Worm (Caenorhabditis elegans) whole organism, mixed stage, embryonic: ENCODE data around the gene F28C6.9.

Experiments used
- M03D4.4 ChIP-seq: sonication (generic microtip); optimal IDR thresholded peaks from 2 replicates; lab custom pipeline; 2017; ENCODE audit warnings: mild to moderate bottlenecking, missing genetic modification characterization, missing compliant biosample characterization
- bed-3 ChIP-seq: fragments of 200-800 bp; sonication (Bioruptor generic); optimal IDR thresholded peaks from 3 replicates; lab custom pipeline; 2018; ENCODE audit warnings: mild to moderate bottlenecking, missing genetic modification characterization, moderate library complexity, missing compliant biosample characterization
- blmp-1 ChIP-seq: fragments of 150-350 bp; optimal IDR thresholded peaks from 2 replicates; lab custom pipeline; 2014; ENCODE audit warnings: missing biosample characterization, missing genetic modification characterization
- ceh-39 ChIP-seq: fragments of 150-350 bp; optimal IDR thresholded peaks from 2 replicates; lab custom pipeline; 2014; ENCODE audit warnings: missing biosample characterization, missing genetic modification characterization
- ceh-83 ChIP-seq: fragments of 200-800 bp; sonication (Bioruptor generic); optimal IDR thresholded peaks from 2 replicates; lab custom pipeline; 2018; ENCODE audit warnings: mild to moderate bottlenecking, missing genetic modification characterization, missing compliant biosample characterization
- ces-1 ChIP-seq: fragments of 150-350 bp; optimal IDR thresholded peaks from 2 replicates; lab custom pipeline; 2014; ENCODE audit warnings: missing biosample characterization, missing genetic modification reagents, missing genetic modification characterization
- cnd-1 ChIP-seq: fragments of 200-800 bp; sonication (Bioruptor generic); optimal IDR thresholded peaks from 2 replicates; lab custom pipeline; 2018; ENCODE audit warnings: mild to moderate bottlenecking, missing genetic modification characterization, missing compliant biosample characterization
- drap-1 ChIP-seq: fragments of 200-800 bp; sonication (Bioruptor generic); optimal IDR thresholded peaks from 3 replicates; lab custom pipeline; 2018; ENCODE audit warnings: mild to moderate bottlenecking, missing genetic modification characterization, missing compliant biosample characterization
- elt-1 ChIP-seq: sonication (generic microtip); optimal IDR thresholded peaks from 2 replicates; lab custom pipeline; 2017; ENCODE audit warnings: missing genetic modification characterization, mild to moderate bottlenecking, missing compliant biosample characterization, antibody characterized with exemption, moderate library complexity, borderline replicate concordance; ENCODE audit not compliant: insufficient read depth
- elt-3 ChIP-seq: fragments of 150-350 bp; optimal IDR thresholded peaks from 2 replicates; lab custom pipeline; 2014; ENCODE audit warnings: missing biosample characterization, missing genetic modification characterization
- flh-1 ChIP-seq: fragments of 200-800 bp; sonication (Bioruptor generic); optimal IDR thresholded peaks from 2 replicates; lab custom pipeline; 2018; ENCODE audit warnings: mild to moderate bottlenecking, missing genetic modification characterization, moderate library complexity, missing compliant biosample characterization
- ham-2 ChIP-seq: fragments of 200-800 bp; sonication (Bioruptor generic); optimal IDR thresholded peaks from 2 replicates; lab custom pipeline; 2018; ENCODE audit warnings: mild to moderate bottlenecking, missing genetic modification characterization, missing compliant biosample characterization
- hlh-1 ChIP-seq: fragments of 150-350 bp; optimal IDR thresholded peaks from 2 replicates; lab custom pipeline; 2014; ENCODE audit warnings: missing biosample characterization, missing genetic modification reagents, missing genetic modification characterization
- lin-13 ChIP-seq: fragments of 150-350 bp; optimal IDR thresholded peaks from 2 replicates; lab custom pipeline; 2014; ENCODE audit warnings: missing biosample characterization, missing genetic modification characterization
- lin-32 ChIP-seq: fragments of 200-800 bp; sonication (Bioruptor generic); optimal IDR thresholded peaks from 2 replicates; lab custom pipeline; 2018; ENCODE audit warnings: mild to moderate bottlenecking, missing genetic modification characterization, missing compliant biosample characterization
- lsy-2 ChIP-seq: fragments of 150-350 bp; optimal IDR thresholded peaks from 2 replicates; lab custom pipeline; 2014; ENCODE audit warnings: missing biosample characterization, missing genetic modification characterization
- mab-5 ChIP-seq: fragments of 150-350 bp; optimal IDR thresholded peaks from 2 replicates; lab custom pipeline; 2014; ENCODE audit warnings: missing biosample characterization, missing genetic modification characterization
- mep-1 ChIP-seq: fragments of 150-350 bp; optimal IDR thresholded peaks from 2 replicates; lab custom pipeline; 2017; ENCODE audit warnings: missing biosample characterization, missing genetic modification reagents, missing genetic modification characterization, inconsistent platforms
- mls-2 ChIP-seq: sonication (generic microtip); optimal IDR thresholded peaks from 2 replicates; lab custom pipeline; 2016; ENCODE audit warnings: mild to moderate bottlenecking, missing genetic modification characterization, moderate library complexity, missing compliant biosample characterization
- nhr-12 ChIP-seq: fragments of 150-350 bp; optimal IDR thresholded peaks from 2 replicates; lab custom pipeline; 2014; ENCODE audit warnings: missing biosample characterization, missing genetic modification characterization
- nhr-2 ChIP-seq: fragments of 150-350 bp; optimal IDR thresholded peaks from 2 replicates; lab custom pipeline; 2014; ENCODE audit warnings: missing biosample characterization, missing genetic modification characterization
- nhr-237 ChIP-seq: fragments of 150-350 bp; optimal IDR thresholded peaks from 2 replicates; lab custom pipeline; 2014; ENCODE audit warnings: missing biosample characterization, missing genetic modification characterization
- nhr-28 ChIP-seq: fragments of 150-350 bp; optimal IDR thresholded peaks from 2 replicates; lab custom pipeline; 2014; ENCODE audit warnings: missing biosample characterization, missing genetic modification characterization
- nhr-76 ChIP-seq: sonication (generic microtip); optimal IDR thresholded peaks from 2 replicates; lab custom pipeline; 2017; ENCODE audit warnings: missing biosample characterization, missing genetic modification characterization
- pha-4 ChIP-seq: fragments of 150-350 bp; optimal IDR thresholded peaks from 2 replicates; lab custom pipeline; 2018; ENCODE audit warnings: missing biosample characterization, missing genetic modification reagents, missing genetic modification characterization
- sem-2 ChIP-seq: fragments of 200-800 bp; sonication (Bioruptor generic); optimal IDR thresholded peaks from 2 replicates; lab custom pipeline; 2018; ENCODE audit warnings: mild to moderate bottlenecking, missing genetic modification characterization, missing compliant biosample characterization
- snpc-4 ChIP-seq: fragments of 150-350 bp; optimal IDR thresholded peaks from 2 replicates; lab custom pipeline; 2014; ENCODE audit warnings: missing biosample characterization, missing genetic modification characterization
- sptf-1 ChIP-seq: sonication (generic microtip); optimal IDR thresholded peaks from 2 replicates; lab custom pipeline; 2017; ENCODE audit warnings: mild to moderate bottlenecking, missing genetic modification characterization, moderate library complexity, missing compliant biosample characterization
- tbx-8 ChIP-seq: fragments of 200-800 bp; sonication (Bioruptor generic); optimal IDR thresholded peaks from 2 replicates; lab custom pipeline; 2018; ENCODE audit warnings: mild to moderate bottlenecking, missing genetic modification characterization, moderate library complexity, missing compliant biosample characterization
- unc-120 ChIP-seq: sonication (generic microtip); optimal IDR thresholded peaks from 2 replicates; lab custom pipeline; 2017; ENCODE audit warnings: missing genetic modification characterization, missing compliant biosample characterization; ENCODE audit not compliant: poor library complexity, severe bottlenecking
- unc-39 ChIP-seq: fragments of 150-350 bp; optimal IDR thresholded peaks from 2 replicates; lab custom pipeline; 2014; ENCODE audit warnings: missing biosample characterization, missing genetic modification characterization
- unc-62 ChIP-seq: fragments of 150-350 bp; optimal IDR thresholded peaks from 2 replicates; lab custom pipeline; 2014; ENCODE audit warnings: missing biosample characterization, missing genetic modification reagents, missing genetic modification characterization
- zip-8 ChIP-seq: fragments of 150-350 bp; optimal IDR thresholded peaks from 2 replicates; lab custom pipeline; 2014; ENCODE audit warnings: missing biosample characterization, missing genetic modification characterization
- ztf-11 ChIP-seq: fragments of 150-350 bp; optimal IDR thresholded peaks from 2 replicates; lab custom pipeline; 2014; ENCODE audit warnings: missing biosample characterization, missing genetic modification characterization

The F28C6.9 gene

DNA sequence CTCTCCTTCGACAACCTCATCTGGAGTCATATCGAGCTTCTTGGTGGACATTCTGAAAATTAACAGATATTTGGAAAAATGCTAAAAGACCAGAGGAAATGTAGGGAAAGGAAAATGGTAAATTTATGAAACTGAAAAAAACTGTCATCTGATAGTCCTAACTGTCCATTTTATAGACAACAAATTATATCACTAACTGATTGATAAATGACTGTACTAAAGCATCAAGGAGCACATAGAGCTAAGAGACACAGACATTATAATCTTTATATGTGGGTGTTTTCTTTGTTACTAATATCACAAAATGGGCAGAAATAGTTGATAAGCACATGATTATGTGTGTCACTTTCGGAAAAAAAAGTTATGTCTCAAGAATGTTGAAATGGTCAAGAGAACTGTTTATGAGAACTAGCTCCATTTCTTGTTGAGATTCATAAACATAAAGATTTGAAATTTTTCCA, 43.1 kb downstream of the F28C6.9 start, which contains the start of gene F54C9.3:
TSS of gene F54C9.3 (minus strand) at position 51 of the 461 bp plus-strand sequence.
- TF ChIP-seq mls-2 (tag; lab: Kevin White, UChicago) (no peak), ztf-11 (tag; lab: Kevin White, UChicago) (no peak), unc-62 (no peak), lin-13 (tag; lab: Kevin White, UChicago) (no peak), hlh-1 (tag; lab: Kevin White, UChicago) (no peak), snpc-4 (tag; lab: Kevin White, UChicago) (no peak), cnd-1 (tag; lab: Kevin White, UChicago) (no peak), pha-4 (no peak), elt-3 (tag; lab: Kevin White, UChicago) (no peak), flh-1 (GFP tag; lab: Kevin White, UChicago) (no peak), elt-1 (tag; lab: Kevin White, UChicago) (no peak)

DNA sequence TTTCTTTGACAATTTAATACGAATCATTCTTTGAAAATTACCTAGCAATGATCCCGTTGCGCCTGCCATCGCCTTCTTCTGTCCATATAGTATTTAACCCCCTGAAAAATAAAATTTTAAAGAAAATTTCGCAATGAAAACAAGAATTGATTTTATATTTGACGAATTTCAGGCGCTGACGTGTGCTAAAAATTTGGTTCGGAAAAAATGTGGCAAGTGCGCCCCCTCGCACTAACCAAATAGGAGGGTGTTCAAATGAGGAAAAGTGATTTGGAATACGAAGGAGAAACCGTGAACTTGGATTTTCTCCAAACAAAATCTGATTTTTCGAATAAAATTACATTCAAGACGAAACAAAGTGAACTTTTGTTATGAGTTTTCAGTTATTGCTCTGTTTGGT, 43.9 kb downstream of the F28C6.9 start, which contains the start of gene stc-1:
TSS of gene stc-1 (minus strand) at position 101 of the 400 bp plus-strand sequence.
- TF ChIP-seq nhr-2 (tag; lab: Kevin White, UChicago) (no peak), nhr-12 (tag; lab: Kevin White, UChicago) (no peak), unc-39 (tag; lab: Kevin White, UChicago) (no peak), unc-120 (tag; lab: Kevin White, UChicago) (peak; percentile 28), tbx-8 (no peak), sptf-1 (tag; lab: Kevin White, UChicago) (no peak), lin-13 (tag; lab: Kevin White, UChicago) (no peak), bed-3 (no peak), zip-8 (no peak), lsy-2 (tag; lab: Kevin White, UChicago) (peak; percentile 65), elt-3 (tag; lab: Kevin White, UChicago) (no peak), elt-1 (tag; lab: Kevin White, UChicago) (no peak), cnd-1 (tag; lab: Kevin White, UChicago) (no peak), ces-1 (GFP tag; lab: Kevin White, UChicago) (peak; percentile 10), pha-4 (no peak), ztf-11 (tag; lab: Kevin White, UChicago) (no peak), sem-2 (GFP tag; lab: Kevin White, UChicago) (no peak), M03D4.4 (tag; lab: Kevin White, UChicago) (no peak), drap-1 (GFP tag; lab: Kevin White, UChicago) (no peak), blmp-1 (tag; lab: Kevin White, UChicago) (no peak), mep-1 (tag; lab: Kevin White, UChicago) (peak; percentile 10), nhr-28 (tag; lab: Kevin White, UChicago) (no peak), flh-1 (GFP tag; lab: Kevin White, UChicago) (no peak), unc-62 (no peak)

DNA sequence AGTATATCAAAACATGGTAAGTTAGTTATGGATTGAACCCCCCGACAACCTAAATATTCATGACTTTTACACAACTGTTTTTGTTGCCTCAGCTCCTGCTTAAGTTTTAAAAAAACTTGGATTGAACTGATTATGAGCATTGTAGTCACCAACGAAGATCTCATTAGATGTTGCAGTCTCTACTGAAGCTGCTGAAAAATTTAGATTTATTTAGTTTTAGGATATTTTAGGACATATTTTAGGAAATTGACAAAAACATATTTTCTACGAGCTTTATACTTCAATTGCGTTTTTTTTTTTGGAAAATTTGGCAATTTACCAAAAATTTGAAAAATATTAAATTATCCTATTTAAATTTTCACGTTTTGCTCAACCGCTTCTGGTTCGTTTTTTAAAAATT, 48.0 kb downstream of the F28C6.9 start, which contains the start of gene F54C9.14:
TSS of gene F54C9.14 (plus strand) at position 301 of the 400 bp plus-strand sequence.
- TF ChIP-seq nhr-2 (tag; lab: Kevin White, UChicago): no peak
- no peak for TF ChIP-seq snpc-4 (tag; lab: Kevin White, UChicago)
- no peak for TF ChIP-seq ceh-83 (GFP tag; lab: Kevin White, UChicago)
- TF ChIP-seq cnd-1 (tag; lab: Kevin White, UChicago): no peak
- TF ChIP-seq elt-1 (tag; lab: Kevin White, UChicago): no peak
- no peak for TF ChIP-seq nhr-12 (tag; lab: Kevin White, UChicago)
- no peak for TF ChIP-seq unc-120 (tag; lab: Kevin White, UChicago)
- no peak for TF ChIP-seq sptf-1 (tag; lab: Kevin White, UChicago)
- TF ChIP-seq unc-62: no peak
- TF ChIP-seq nhr-76 (tag; lab: Kevin White, UChicago): no peak
- no peak for TF ChIP-seq sem-2 (GFP tag; lab: Kevin White, UChicago)
- no peak for TF ChIP-seq hlh-1 (tag; lab: Kevin White, UChicago)
- TF ChIP-seq ceh-39 (tag; lab: Kevin White, UChicago): no peak
- no peak for TF ChIP-seq ham-2
- TF ChIP-seq nhr-28 (tag; lab: Kevin White, UChicago): no peak
- TF ChIP-seq ztf-11 (tag; lab: Kevin White, UChicago): no peak
- TF ChIP-seq mab-5 (tag; lab: Kevin White, UChicago): no peak
- no peak for TF ChIP-seq nhr-237 (tag; lab: Kevin White, UChicago)
- TF ChIP-seq mls-2 (tag; lab: Kevin White, UChicago): no peak
- TF ChIP-seq lin-32: no peak
- TF ChIP-seq, all 35 proteins: peak for 0
